Fruit fly (Drosophila melanogaster) whole organism, prepupa: ENCODE measurements around the gene EMC10.

Experiments used
- CG4318 ChIP-seq: fragments of 200-800 bp; sonication (Bioruptor generic); optimal IDR thresholded peaks from 3 replicates; lab custom pipeline; 2017; ENCODE audit warnings: missing biosample characterization, mild to moderate bottlenecking, missing genetic modification characterization
- CG6163 ChIP-seq: fragments of 200-800 bp; sonication (Bioruptor generic); IDR thresholded peaks from 3 replicates; pipeline ENCODE4 v1.3.6; 2022; ENCODE audit warnings: missing biosample characterization, missing genetic modification characterization
- CG6854 ChIP-seq: fragments of 200-800 bp; sonication (Bioruptor generic); optimal IDR thresholded peaks from 2 replicates; lab custom pipeline; 2017; ENCODE audit warnings: missing biosample characterization, mild to moderate bottlenecking, missing genetic modification characterization
- Ets96B ChIP-seq: fragments of 200-800 bp; optimal IDR thresholded peaks from 2 replicates; lab custom pipeline; 2019; ENCODE audit warnings: missing biosample characterization, mild to moderate bottlenecking, missing genetic modification characterization, moderate library complexity
- Hr38 ChIP-seq: sonication (Bioruptor generic); optimal IDR thresholded peaks from 2 replicates; lab custom pipeline; 2016; ENCODE audit warnings: missing biosample characterization, missing genetic modification characterization
- Lpt ChIP-seq: fragments of 200-800 bp; sonication (Bioruptor generic); optimal IDR thresholded peaks from 3 replicates; lab custom pipeline; 2016; ENCODE audit warnings: missing biosample characterization, missing genetic modification characterization

DNA sequence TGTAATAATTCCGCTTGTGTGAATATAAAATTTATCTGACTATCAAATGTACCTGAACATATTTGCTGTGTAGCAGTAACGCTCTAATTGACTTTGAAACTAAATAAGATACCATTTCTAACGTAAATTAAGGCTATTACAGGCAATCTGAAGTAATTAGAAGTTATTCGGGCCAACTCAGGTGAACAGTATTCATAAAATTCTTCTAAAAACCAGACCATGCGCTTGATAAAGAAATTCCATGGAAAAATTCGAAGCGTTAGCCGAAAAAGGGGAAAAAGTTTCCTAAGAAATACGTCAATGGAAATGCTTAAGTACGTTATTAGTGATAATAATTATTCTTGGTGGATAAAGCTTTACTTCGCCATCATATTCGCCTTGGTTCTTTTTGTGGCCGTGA, 39.6 kb upstream of the EMC10 start, which contains the start of gene ppk5:
- TF ChIP-seq CG6163 (GFP tag; lab: Robert Waterston, UW) (no peak), Lpt (GFP tag; lab: Kevin White, UChicago) (no peak), Ets96B (no peak), CG6854 (GFP tag; lab: Kevin White, UChicago) (no peak), Hr38 (GFP tag; lab: Kevin White, UChicago) (no peak), CG4318 (no peak)
